Worm (Caenorhabditis elegans): ENCODE data around the gene msp-58.
"Not testable (repeated sequence)": the region's sequence is repeated elsewhere in the genome, so short reads cannot be mapped to it uniquely, and the experiment has no call there.

msp-58 gene

DNA sequence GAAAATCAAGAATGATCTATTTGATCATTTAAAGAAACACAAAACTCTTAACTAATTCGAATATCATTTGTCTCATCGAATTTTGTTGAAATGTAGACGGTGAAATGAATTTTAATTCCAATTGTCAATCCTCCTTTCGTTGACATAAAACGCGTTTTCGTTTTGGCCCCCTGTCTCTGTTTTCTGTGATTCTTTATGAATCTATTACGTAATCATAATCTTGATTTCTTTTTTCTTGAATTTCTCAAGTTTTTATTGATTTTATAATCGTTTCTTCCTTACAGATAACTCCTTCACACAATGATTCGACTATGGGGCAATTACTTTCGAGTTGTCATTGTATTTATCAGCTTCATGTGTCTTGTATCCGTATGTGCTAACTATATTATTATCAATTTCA lies 23.8 kb downstream of the msp-58 start, which contains the start of gene Y4C6B.3:
Y4C6B.3 (plus strand) TSS at position 301 of the 400 bp plus-strand sequence.
- no peak for TF ChIP-seq pes-1 (GFP tag; IDR thresholded peaks at IDR 0.05)
- no peak for TF ChIP-seq ama-1 (optimal IDR thresholded peaks at IDR 0.05)
- no peak for TF ChIP-seq B0310.2 (tag; optimal IDR thresholded peaks at IDR 0.05)
- TF ChIP-seq hmbx-1 (tag; optimal IDR thresholded peaks at IDR 0.05): no peak
- TF ChIP-seq aly-1 (tag; optimal IDR thresholded peaks at IDR 0.05): no peak
- TF ChIP-seq ceh-13 (GFP tag; optimal IDR thresholded peaks at IDR 0.05): no peak
- no peak for TF ChIP-seq F13C5.2 (tag; optimal IDR thresholded peaks at IDR 0.05)

DNA sequence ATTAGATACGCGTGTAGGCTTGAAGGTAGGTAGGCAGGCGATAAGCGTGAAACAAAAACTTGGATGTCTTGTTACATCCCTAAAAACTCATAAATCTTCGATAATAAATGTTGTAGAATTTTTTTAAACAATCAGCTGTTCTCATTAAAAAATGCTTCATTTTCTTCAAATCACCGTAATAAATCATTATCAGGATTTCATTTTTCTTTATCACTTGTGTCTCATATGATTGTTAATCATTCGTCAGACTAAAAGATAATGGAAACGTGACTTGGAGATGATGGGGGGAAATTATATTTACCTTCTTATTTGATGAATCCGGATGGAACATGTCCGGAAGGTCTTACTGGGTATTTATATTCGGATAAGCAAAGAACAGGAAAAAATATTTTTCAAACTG lies 25.1 kb downstream of the msp-58 start:
- TF ChIP-seq ama-1 (optimal IDR thresholded peaks at IDR 0.05) (no peak), hnd-1 (tag; optimal IDR thresholded peaks at IDR 0.05) (no peak), tbx-11 (GFP tag; IDR thresholded peaks at IDR 0.05) (no peak), hmbx-1 (tag; optimal IDR thresholded peaks at IDR 0.05) (no peak), ets-7 (tag; optimal IDR thresholded peaks at IDR 0.05) (no peak), pes-1 (GFP tag; IDR thresholded peaks at IDR 0.05) (no peak), ceh-13 (GFP tag; optimal IDR thresholded peaks at IDR 0.05) (no peak), tra-4 (tag; optimal IDR thresholded peaks at IDR 0.05) (no peak), tbx-37 (GFP tag; conservative IDR thresholded peaks at IDR 0.05) (no peak), ceh-36 (tag; optimal IDR thresholded peaks at IDR 0.05) (no peak), sea-1 (GFP tag; conservative IDR thresholded peaks at IDR 0.05) (no peak), B0310.2 (tag; optimal IDR thresholded peaks at IDR 0.05) (no peak), hmg-4 (GFP tag; optimal IDR thresholded peaks at IDR 0.05) (no peak), aly-1 (tag; optimal IDR thresholded peaks at IDR 0.05) (no peak), F13C5.2 (tag; optimal IDR thresholded peaks at IDR 0.05) (no peak), flt-1 (GFP tag; IDR thresholded peaks at IDR 0.05) (no peak), scrt-1 (GFP tag; IDR thresholded peaks at IDR 0.05) (no peak)

DNA sequence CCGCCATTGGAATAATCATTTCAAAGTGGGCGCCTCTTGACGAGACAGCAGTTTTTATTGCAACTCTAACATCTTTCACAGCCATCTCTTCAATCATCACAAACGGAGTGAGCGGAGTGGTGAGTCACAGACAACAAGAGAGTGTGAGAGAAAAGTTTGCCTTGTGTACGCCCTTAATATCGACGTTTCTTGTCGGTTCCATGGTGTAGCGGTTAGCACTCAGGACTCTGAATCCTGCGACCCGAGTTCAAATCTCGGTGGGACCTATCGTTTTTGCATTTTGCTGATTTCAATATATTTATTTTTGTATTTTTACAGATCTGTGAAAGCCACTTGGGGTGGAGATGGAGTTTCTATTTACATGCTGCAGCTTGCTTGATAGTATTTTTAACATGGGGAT lies 26.1 kb downstream of the msp-58 start:
- no peak for TF ChIP-seq ama-1 (optimal IDR thresholded peaks at IDR 0.05)
- TF ChIP-seq ets-7 (tag; optimal IDR thresholded peaks at IDR 0.05): peak; percentile 19
- 0 out of 2 replicates have a peak, but pooled peaks have one; percentile 66 for TF ChIP-seq flt-1 (GFP tag; IDR thresholded peaks at IDR 0.05)
- no peak; the same call in none of the 2 replicates for TF ChIP-seq scrt-1 (GFP tag; IDR thresholded peaks at IDR 0.05)
- TF ChIP-seq pes-1 (GFP tag; IDR thresholded peaks at IDR 0.05): peak; percentile 85; the same call in 1 of the 2 replicates
- TF ChIP-seq ceh-36 (tag; optimal IDR thresholded peaks at IDR 0.05): no peak
- peak; percentile 72 for TF ChIP-seq tbx-11 (GFP tag; IDR thresholded peaks at IDR 0.05)
- peak; percentile 65 for TF ChIP-seq F13C5.2 (tag; optimal IDR thresholded peaks at IDR 0.05)
- peak; percentile 57; the same call in 1 of the 2 replicates for TF ChIP-seq tbx-37 (GFP tag; conservative IDR thresholded peaks at IDR 0.05)
- TF ChIP-seq B0310.2 (tag; optimal IDR thresholded peaks at IDR 0.05): peak; percentile 6
- no peak for TF ChIP-seq hmbx-1 (tag; optimal IDR thresholded peaks at IDR 0.05)
- no peak for TF ChIP-seq aly-1 (tag; optimal IDR thresholded peaks at IDR 0.05)
- peak; percentile 57 for TF ChIP-seq hnd-1 (tag; optimal IDR thresholded peaks at IDR 0.05)
- TF ChIP-seq hmg-4 (GFP tag; optimal IDR thresholded peaks at IDR 0.05): no peak
- TF ChIP-seq ceh-13 (GFP tag; optimal IDR thresholded peaks at IDR 0.05): no peak
- no peak for TF ChIP-seq tra-4 (tag; optimal IDR thresholded peaks at IDR 0.05)
- no peak for TF ChIP-seq sea-1 (GFP tag; conservative IDR thresholded peaks at IDR 0.05)

DNA sequence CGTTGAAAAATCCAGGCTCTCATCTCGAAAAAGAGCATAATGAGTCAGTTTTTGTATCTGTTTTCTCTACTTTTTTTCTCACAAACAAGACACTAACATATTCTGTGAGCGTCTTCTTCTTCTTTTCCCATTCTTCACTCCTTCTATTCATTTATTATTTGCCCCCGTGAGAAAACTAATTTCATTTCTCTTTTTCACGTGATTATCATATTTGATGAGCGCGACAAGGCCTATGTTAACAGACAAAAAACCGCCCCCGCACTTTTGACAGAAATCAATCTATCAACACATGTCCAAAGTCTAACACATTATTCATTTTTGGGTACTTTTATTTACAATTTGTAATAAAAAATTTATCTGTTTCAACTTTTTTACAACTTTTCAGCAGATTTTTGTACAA lies 29.3 kb downstream of the msp-58 start:
- no peak for TF ChIP-seq hmbx-1 (tag; optimal IDR thresholded peaks at IDR 0.05)
- TF ChIP-seq tbx-37 (GFP tag; conservative IDR thresholded peaks at IDR 0.05): no peak
- TF ChIP-seq ets-7 (tag; optimal IDR thresholded peaks at IDR 0.05): no peak
- TF ChIP-seq tra-4 (tag; optimal IDR thresholded peaks at IDR 0.05): no peak
- no peak for TF ChIP-seq aly-1 (tag; optimal IDR thresholded peaks at IDR 0.05)
- no peak for TF ChIP-seq ceh-13 (GFP tag; optimal IDR thresholded peaks at IDR 0.05)
- TF ChIP-seq hmg-4 (GFP tag; optimal IDR thresholded peaks at IDR 0.05): no peak
- TF ChIP-seq tbx-11 (GFP tag; IDR thresholded peaks at IDR 0.05): no peak
- no peak for TF ChIP-seq B0310.2 (tag; optimal IDR thresholded peaks at IDR 0.05)
- TF ChIP-seq sea-1 (GFP tag; conservative IDR thresholded peaks at IDR 0.05): no peak
- no peak for TF ChIP-seq F13C5.2 (tag; optimal IDR thresholded peaks at IDR 0.05)
- TF ChIP-seq ama-1 (optimal IDR thresholded peaks at IDR 0.05): no peak
- TF ChIP-seq scrt-1 (GFP tag; IDR thresholded peaks at IDR 0.05): no peak
- no peak for TF ChIP-seq pes-1 (GFP tag; IDR thresholded peaks at IDR 0.05)

DNA sequence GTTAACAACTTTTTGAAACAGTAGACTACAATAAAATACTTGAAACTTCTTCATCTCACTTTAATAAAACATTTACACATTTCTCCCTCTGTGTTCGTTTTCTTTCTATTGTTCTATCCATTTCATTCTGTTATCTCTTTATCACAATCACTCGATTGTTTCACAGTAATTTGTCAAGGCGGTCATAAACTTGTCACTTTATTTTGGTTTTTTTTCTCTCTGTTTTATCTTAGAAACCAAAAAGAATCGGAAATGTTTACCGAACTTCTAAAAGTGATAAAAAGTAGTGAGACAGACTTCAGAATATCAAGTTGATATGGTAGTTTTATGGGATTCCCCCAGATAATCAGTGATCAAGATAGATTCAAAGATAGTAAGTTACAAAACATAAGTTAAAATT lies 30.9 kb downstream of the msp-58 start, which contains the start of gene Y4C6B.2:
Y4C6B.2 (plus strand) TSS at position 320 of the 400 bp plus-strand sequence.
- no peak for TF ChIP-seq scrt-1 (GFP tag; IDR thresholded peaks at IDR 0.05)
- no peak for TF ChIP-seq pes-1 (GFP tag; IDR thresholded peaks at IDR 0.05)
- no peak for TF ChIP-seq ceh-36 (tag; optimal IDR thresholded peaks at IDR 0.05)
- no peak for TF ChIP-seq flt-1 (GFP tag; IDR thresholded peaks at IDR 0.05)
- no peak for TF ChIP-seq ceh-13 (GFP tag; optimal IDR thresholded peaks at IDR 0.05)
- no peak for TF ChIP-seq B0310.2 (tag; optimal IDR thresholded peaks at IDR 0.05)
- no peak for TF ChIP-seq aly-1 (tag; optimal IDR thresholded peaks at IDR 0.05)
- TF ChIP-seq F13C5.2 (tag; optimal IDR thresholded peaks at IDR 0.05): no peak

DNA sequence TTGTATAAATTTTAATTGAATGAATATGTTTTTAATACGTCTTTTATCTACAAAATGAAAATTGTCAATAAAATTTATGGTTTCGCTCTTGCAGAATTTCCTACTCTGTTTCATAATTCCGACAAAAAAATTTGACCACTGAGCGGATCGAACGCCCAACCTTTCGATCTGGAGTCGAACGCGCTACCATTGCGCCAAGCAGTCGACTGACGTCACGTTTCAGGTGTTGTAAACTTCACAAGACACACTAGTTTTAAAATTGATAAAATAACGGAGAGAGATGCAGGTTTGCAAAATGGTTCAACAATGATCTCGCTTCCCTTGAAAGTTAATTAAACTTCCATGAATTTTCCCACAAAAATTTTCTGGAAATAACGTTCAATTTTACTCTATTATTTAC lies 35.8 kb downstream of the msp-58 start:
- TF ChIP-seq F13C5.2 (tag; optimal IDR thresholded peaks at IDR 0.05) (no peak), tbx-37 (GFP tag; conservative IDR thresholded peaks at IDR 0.05) (no peak), ceh-36 (tag; optimal IDR thresholded peaks at IDR 0.05) (no peak), aly-1 (tag; optimal IDR thresholded peaks at IDR 0.05) (no peak), hnd-1 (tag; optimal IDR thresholded peaks at IDR 0.05) (no peak), tra-4 (tag; optimal IDR thresholded peaks at IDR 0.05) (no peak)

DNA sequence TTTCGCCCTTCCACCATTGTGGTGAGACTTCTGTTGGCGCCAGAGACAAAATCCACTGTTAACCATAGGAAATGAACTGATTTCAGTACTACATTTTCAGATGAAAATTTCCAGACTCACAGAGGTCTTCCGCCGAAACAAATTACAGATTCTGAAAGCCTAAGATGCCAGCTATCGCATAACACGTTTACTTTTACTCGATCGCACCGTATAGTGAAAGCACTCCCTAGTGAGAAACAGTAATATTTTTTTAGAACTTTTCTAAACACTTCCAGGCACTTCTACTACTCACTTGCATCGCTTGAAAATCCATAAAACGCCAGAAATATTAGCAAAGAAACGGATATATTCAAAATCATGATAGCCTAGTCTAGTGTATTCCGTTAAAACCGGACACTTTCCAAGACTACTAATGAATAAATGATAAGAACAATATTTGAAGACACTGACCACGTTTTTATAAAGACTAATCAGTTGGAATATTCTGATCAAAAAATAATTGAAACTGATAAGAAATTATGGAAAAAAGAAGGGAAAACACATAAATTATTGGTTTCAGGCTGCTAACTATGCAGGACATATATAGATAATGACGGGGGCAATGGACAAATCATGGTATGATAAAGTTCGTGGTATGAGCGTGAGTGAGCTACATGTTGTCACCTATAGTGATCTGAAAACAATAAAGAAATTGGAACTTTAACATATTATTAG lies 42.2 kb downstream of the msp-58 start, which contains the start of gene gba-4:
gba-4 (minus strand) TSS at position 418 of the 714 bp plus-strand sequence.
- not testable (repeated sequence) for TF ChIP-seq ets-7 (tag; optimal IDR thresholded peaks at IDR 0.05); tbx-11 (GFP tag; IDR thresholded peaks at IDR 0.05); ceh-36 (tag; optimal IDR thresholded peaks at IDR 0.05)

Data from whole organism, early embryonic.